Worm (Caenorhabditis elegans): ENCODE results near the gene T21E8.7.

The T21E8.7 gene

DNA sequence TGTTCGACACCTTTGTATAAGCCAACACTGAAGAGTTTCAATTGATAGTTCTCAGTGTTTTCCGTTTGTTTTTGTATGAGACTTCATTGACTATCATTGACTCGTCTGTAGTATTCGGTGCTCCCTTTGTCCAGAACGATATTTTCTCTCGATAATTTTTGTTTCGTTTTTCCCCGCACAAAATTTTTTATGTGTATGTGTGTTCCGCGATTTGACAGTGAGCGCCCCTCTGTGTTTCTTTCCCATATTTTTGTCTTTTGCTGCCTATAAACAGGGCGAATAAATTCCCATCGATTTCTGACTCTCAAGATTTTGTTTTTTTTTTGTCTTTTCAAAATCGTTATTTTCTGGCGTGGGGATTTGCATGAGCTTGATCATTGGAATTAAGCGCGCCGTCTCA is at the start of gene T21E8.7:
TSS of gene T21E8.7 (plus strand) at position 301 of the 400 bp plus-strand sequence.
- TF ChIP-seq zag-1 (tag; optimal IDR thresholded peaks at IDR 0.05) (no peak), snpc-4 (tag; optimal IDR thresholded peaks at IDR 0.05) (no peak), nhr-237 (tag; optimal IDR thresholded peaks at IDR 0.05) (no peak), unc-62 (GFP tag; optimal IDR thresholded peaks at IDR 0.05) (no peak), nhr-129 (tag; optimal IDR thresholded peaks at IDR 0.05) (no peak), elt-1 (tag; optimal IDR thresholded peaks at IDR 0.05) (no peak), gmeb-1 (tag; optimal IDR thresholded peaks at IDR 0.05) (no peak), peb-1 (tag; optimal IDR thresholded peaks at IDR 0.05) (no peak), sma-9 (GFP tag; optimal IDR thresholded peaks at IDR 0.05) (no peak), sma-9 (tag; optimal IDR thresholded peaks at IDR 0.05) (no peak)

DNA sequence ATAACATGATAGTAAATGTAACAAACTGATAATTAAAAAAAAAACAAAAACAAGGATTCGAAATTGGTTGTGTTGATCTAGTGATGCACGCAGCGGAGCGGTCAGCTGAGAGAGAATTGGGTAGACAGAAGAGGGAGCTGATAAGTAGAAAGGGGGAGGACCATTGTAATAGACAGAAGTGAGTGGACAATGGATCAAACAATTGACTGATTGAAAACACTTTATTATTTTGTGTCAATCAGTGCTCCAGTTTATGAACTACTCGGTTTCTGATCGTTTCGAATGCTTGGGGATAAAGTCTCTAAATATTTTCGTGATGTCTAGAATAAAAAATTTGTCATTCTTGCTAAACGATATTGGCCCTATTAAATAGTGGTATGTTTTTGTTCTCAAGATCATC is 48.7 kb upstream of the T21E8.7 start:
- no peak for TF ChIP-seq lsy-2 (tag; optimal IDR thresholded peaks at IDR 0.05)
- no peak for TF ChIP-seq dmd-4 (tag; optimal IDR thresholded peaks at IDR 0.05)
- TF ChIP-seq crh-2 (tag; optimal IDR thresholded peaks at IDR 0.05) = no peak
- TF ChIP-seq nhr-21 (tag; optimal IDR thresholded peaks at IDR 0.05) = no peak
- TF ChIP-seq ztf-1 (GFP tag; conservative IDR thresholded peaks at IDR 0.05) = no peak
- TF ChIP-seq ztf-4 (tag; optimal IDR thresholded peaks at IDR 0.05) = no peak
- no peak for TF ChIP-seq nhr-11 (tag; optimal IDR thresholded peaks at IDR 0.05)
- TF ChIP-seq nhr-129 (tag; optimal IDR thresholded peaks at IDR 0.05) = no peak
- TF ChIP-seq Y55F3AM.14 (GFP tag; optimal IDR thresholded peaks at IDR 0.05) = no peak
- no peak for TF ChIP-seq fos-1 (tag; optimal IDR thresholded peaks at IDR 0.05)
- TF ChIP-seq C34F6.9 (tag; optimal IDR thresholded peaks at IDR 0.05) = no peak
- no peak for TF ChIP-seq R02D3.7 (tag; optimal IDR thresholded peaks at IDR 0.05)
- TF ChIP-seq ztf-11 (tag; optimal IDR thresholded peaks at IDR 0.05) = no peak
- TF ChIP-seq mab-5 (tag; optimal IDR thresholded peaks at IDR 0.05) = no peak
- no peak for TF ChIP-seq nhr-77 (tag; optimal IDR thresholded peaks at IDR 0.05)
- no peak for TF ChIP-seq nhr-237 (tag; optimal IDR thresholded peaks at IDR 0.05)
- no peak for TF ChIP-seq F13H6.1 (tag; optimal IDR thresholded peaks at IDR 0.05)
- TF ChIP-seq aly-2 (tag; optimal IDR thresholded peaks at IDR 0.05) = no peak
- TF ChIP-seq nhr-6 (tag; optimal IDR thresholded peaks at IDR 0.05) = no peak

DNA sequence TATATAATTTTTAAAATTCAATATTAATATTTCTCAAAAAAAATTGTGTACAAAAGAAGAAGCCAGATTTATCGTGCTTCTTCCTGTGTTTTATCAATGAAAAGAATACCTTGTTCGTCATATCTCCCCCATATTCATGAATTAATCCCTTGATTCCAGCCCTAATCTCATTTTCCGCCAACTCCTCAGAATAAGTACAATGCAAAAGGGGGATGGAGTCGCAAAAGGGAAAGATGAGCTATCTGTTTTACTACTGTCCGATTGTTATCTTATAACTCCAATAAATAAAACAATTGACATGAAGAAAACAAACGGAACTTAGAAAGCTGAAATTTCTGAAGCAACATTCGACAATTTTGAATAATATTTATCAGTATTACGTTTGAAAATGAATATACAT is 45.7 kb upstream of the T21E8.7 start:
- TF ChIP-seq snpc-4 (tag; optimal IDR thresholded peaks at IDR 0.05) (no peak), elt-3 (tag; optimal IDR thresholded peaks at IDR 0.05) (no peak), R02D3.7 (tag; optimal IDR thresholded peaks at IDR 0.05) (no peak), crh-2 (tag; optimal IDR thresholded peaks at IDR 0.05) (no peak), unc-55 (GFP tag; optimal IDR thresholded peaks at IDR 0.05) (no peak), lin-13 (GFP tag; optimal IDR thresholded peaks at IDR 0.05) (no peak), nhr-11 (tag; optimal IDR thresholded peaks at IDR 0.05) (no peak), nhr-10 (tag; optimal IDR thresholded peaks at IDR 0.05) (no peak), nhr-21 (tag; optimal IDR thresholded peaks at IDR 0.05) (no peak)

DNA sequence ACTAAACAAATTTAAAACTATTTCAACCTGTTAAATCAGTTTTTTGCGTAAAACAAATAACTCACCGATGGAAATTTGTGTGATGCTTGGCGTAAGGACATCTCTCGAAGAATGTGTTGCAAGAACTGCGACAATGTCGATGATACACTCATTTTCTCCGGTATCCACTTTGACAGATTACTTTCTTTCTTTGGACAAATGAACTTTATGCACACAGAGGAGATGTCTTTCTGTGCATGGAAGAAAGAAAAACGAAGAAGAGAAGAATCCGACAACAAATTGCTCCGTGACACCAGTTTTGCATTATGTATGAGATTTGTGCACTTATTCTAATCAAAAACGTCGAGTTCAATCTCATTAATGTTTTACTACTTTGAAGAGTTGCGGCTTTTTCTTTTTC is 44.8 kb upstream of the T21E8.7 start, which contains the start of gene plc-1:
TSS of gene plc-1 (minus strand) at position 101 of the 400 bp plus-strand sequence.
- TF ChIP-seq nhr-21 (tag; optimal IDR thresholded peaks at IDR 0.05) (no peak), elt-3 (tag; optimal IDR thresholded peaks at IDR 0.05) (no peak), ZK546.5 (tag; optimal IDR thresholded peaks at IDR 0.05) (no peak), nhr-25 (tag; optimal IDR thresholded peaks at IDR 0.05) (no peak), peb-1 (tag; optimal IDR thresholded peaks at IDR 0.05) (no peak), nhr-6 (tag; optimal IDR thresholded peaks at IDR 0.05) (no peak)

DNA sequence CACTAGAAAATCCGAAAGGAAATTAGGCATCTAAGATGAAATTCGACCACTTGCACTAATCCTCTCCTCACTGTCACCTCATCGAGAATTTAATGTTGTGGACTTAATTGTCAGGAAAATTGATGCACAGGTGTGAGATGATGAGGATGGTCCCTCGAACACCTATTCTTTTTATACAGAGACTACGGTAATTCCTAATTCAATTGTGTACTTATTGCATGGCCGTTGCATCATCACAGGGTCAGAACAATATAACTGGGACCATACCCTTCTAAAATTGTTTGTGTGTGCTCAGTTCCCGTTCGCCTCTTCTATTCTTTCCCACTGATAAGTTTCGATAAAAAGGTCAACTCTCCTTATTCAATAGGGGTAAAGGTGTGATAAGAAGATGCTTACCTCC is 39.2 kb upstream of the T21E8.7 start:
- peak; percentile 30 for TF ChIP-seq fos-1 (tag; optimal IDR thresholded peaks at IDR 0.05)
- TF ChIP-seq nhr-11 (tag; optimal IDR thresholded peaks at IDR 0.05) = no peak

DNA sequence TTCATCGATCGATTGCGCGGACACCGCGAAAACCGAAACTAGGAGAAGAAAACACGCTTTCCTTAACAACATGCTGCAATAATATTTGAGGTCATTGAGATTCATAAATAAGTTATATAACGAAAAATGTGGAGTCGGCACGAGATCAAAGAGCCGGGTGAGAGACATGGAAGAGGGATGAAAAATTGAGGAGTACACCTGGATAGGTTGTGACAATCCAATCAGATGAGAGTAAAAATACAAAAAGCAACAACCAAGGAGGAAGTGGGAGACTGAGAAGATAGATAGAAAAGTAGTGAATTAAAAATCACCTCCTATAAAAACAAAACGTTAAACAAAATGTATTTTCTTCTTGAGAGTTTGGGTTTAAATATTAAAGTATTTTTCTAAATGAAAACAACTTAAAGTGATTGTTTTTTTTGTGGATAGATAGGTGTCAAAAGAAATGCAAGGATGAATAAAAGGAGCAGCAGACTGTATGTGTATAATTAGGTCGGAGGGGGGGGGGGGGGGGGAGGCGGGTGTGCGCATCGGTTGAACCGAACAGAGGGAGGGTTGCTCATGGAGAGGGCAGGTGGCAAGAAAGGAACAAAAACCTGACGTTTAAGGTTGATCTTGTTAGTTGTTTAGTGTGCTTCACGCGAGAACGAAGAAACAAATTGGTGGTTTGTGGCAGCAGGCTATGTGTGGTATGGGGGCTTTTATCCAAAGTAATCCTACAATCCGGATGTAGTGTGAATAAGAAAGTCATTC is 38.5 kb upstream of the T21E8.7 start, which contains the start of gene C05A9.2:
TSS of gene C05A9.2 (minus strand) at position 73 of the 753 bp plus-strand sequence.
- TF ChIP-seq ztf-11 (tag; optimal IDR thresholded peaks at IDR 0.05) = no peak
- no peak for TF ChIP-seq nhr-11 (tag; optimal IDR thresholded peaks at IDR 0.05)
- no peak for TF ChIP-seq mbf-1 (tag; optimal IDR thresholded peaks at IDR 0.05)
- no peak for TF ChIP-seq dmd-4 (tag; optimal IDR thresholded peaks at IDR 0.05)
- TF ChIP-seq lin-11 (tag; optimal IDR thresholded peaks at IDR 0.05) = no peak
- TF ChIP-seq blmp-1 (tag; optimal IDR thresholded peaks at IDR 0.05; ENCODE audit: insufficient read depth) = no peak
- TF ChIP-seq nhr-77 (tag; optimal IDR thresholded peaks at IDR 0.05) = no peak
- no peak for TF ChIP-seq lin-39 (tag; optimal IDR thresholded peaks at IDR 0.05)
- TF ChIP-seq peb-1 (tag; optimal IDR thresholded peaks at IDR 0.05) = no peak
- no peak for TF ChIP-seq ZK546.5 (tag; optimal IDR thresholded peaks at IDR 0.05)
- no peak for TF ChIP-seq ceh-16 (tag; optimal IDR thresholded peaks at IDR 0.05)
- no peak for TF ChIP-seq mab-5 (tag; optimal IDR thresholded peaks at IDR 0.05)
- no peak for TF ChIP-seq Y55F3AM.14 (GFP tag; optimal IDR thresholded peaks at IDR 0.05)
- TF ChIP-seq F13H6.1 (tag; optimal IDR thresholded peaks at IDR 0.05) = no peak
- no peak for TF ChIP-seq nhr-237 (tag; optimal IDR thresholded peaks at IDR 0.05)
- TF ChIP-seq nhr-21 (tag; optimal IDR thresholded peaks at IDR 0.05) = no peak
- no peak for TF ChIP-seq sma-9 (GFP tag; optimal IDR thresholded peaks at IDR 0.05)
- no peak for TF ChIP-seq sma-9 (tag; optimal IDR thresholded peaks at IDR 0.05)
- no peak for TF ChIP-seq sma-3 (GFP tag; optimal IDR thresholded peaks at IDR 0.05)
- no peak for TF ChIP-seq ceh-82 (tag; optimal IDR thresholded peaks at IDR 0.05)
- TF ChIP-seq lsy-2 (tag; optimal IDR thresholded peaks at IDR 0.05) = no peak

Measured in whole organism, L2 larva.